Fruit fly (Drosophila melanogaster) whole organism, prepupa: Measurements from ENCODE around the gene CG4822.
A peak's percentile ranks its signal among the peaks of the same experiment; 100 is the strongest.

ENCODE experiments used
- Blimp-1 ChIP-seq: fragments of 200-800 bp; sonication (Bioruptor generic); optimal IDR thresholded peaks from 3 replicates; lab custom pipeline; 2017; ENCODE audit warnings: missing biosample characterization, missing genetic modification characterization, mild to moderate bottlenecking, moderate library complexity, missing genetic modification reagents
- CG10631 ChIP-seq: fragments of 200-800 bp; sonication (Bioruptor generic); optimal IDR thresholded peaks from 2 replicates; lab custom pipeline; 2016; ENCODE audit warnings: missing biosample characterization, missing genetic modification characterization
- CG10669 ChIP-seq: fragments of 200-800 bp; sonication (Bioruptor generic); optimal IDR thresholded peaks from 3 replicates; lab custom pipeline; 2018; ENCODE audit warnings: missing biosample characterization, mild to moderate bottlenecking, missing genetic modification characterization, moderate library complexity
- CG11294 ChIP-seq: fragments of 200-800 bp; sonication (Bioruptor generic); IDR thresholded peaks from 2 replicates; pipeline ENCODE4 v1.3.6; 2022; ENCODE audit warnings: missing biosample characterization, missing genetic modification characterization
- CG1621 ChIP-seq: fragments of 200-800 bp; sonication (Bioruptor generic); optimal IDR thresholded peaks from 3 replicates; lab custom pipeline; 2018; ENCODE audit warnings: missing biosample characterization, mild to moderate bottlenecking, missing genetic modification characterization
- CG16779 ChIP-seq: fragments of 200-800 bp; sonication (Bioruptor generic); optimal IDR thresholded peaks from 3 replicates; lab custom pipeline; 2017; ENCODE audit warnings: missing biosample characterization, mild to moderate bottlenecking, missing genetic modification characterization
- CG3032 ChIP-seq: fragments of 200-800 bp; optimal IDR thresholded peaks from 2 replicates; lab custom pipeline; 2019; ENCODE audit warnings: missing biosample characterization, mild to moderate bottlenecking, missing genetic modification characterization, moderate library complexity
- CG31627 ChIP-seq: fragments of 200-800 bp; sonication (Bioruptor generic); optimal IDR thresholded peaks from 3 replicates; lab custom pipeline; 2016; ENCODE audit warnings: missing biosample characterization, missing genetic modification characterization
- CG32006 ChIP-seq: fragments of 200-800 bp; sonication (Bioruptor generic); optimal IDR thresholded peaks from 3 replicates; lab custom pipeline; 2017; ENCODE audit warnings: missing biosample characterization, mild to moderate bottlenecking, missing genetic modification characterization
- CG34406 ChIP-seq: fragments of 200-800 bp; sonication (Bioruptor generic); optimal IDR thresholded peaks from 3 replicates; lab custom pipeline; 2016; ENCODE audit warnings: missing biosample characterization, missing genetic modification characterization
- CG4318 ChIP-seq: fragments of 200-800 bp; sonication (Bioruptor generic); optimal IDR thresholded peaks from 3 replicates; lab custom pipeline; 2017; ENCODE audit warnings: missing biosample characterization, mild to moderate bottlenecking, missing genetic modification characterization
- CG6163 ChIP-seq: fragments of 200-800 bp; sonication (Bioruptor generic); IDR thresholded peaks from 3 replicates; pipeline ENCODE4 v1.3.6; 2022; ENCODE audit warnings: missing biosample characterization, missing genetic modification characterization
- CG6276 ChIP-seq: fragments of 200-800 bp; sonication (Bioruptor generic); optimal IDR thresholded peaks from 2 replicates; lab custom pipeline; 2017; ENCODE audit warnings: missing biosample characterization, mild to moderate bottlenecking, missing genetic modification characterization
- CG6792 ChIP-seq: fragments of 200-800 bp; sonication (Bioruptor generic); optimal IDR thresholded peaks from 3 replicates; lab custom pipeline; 2016; ENCODE audit warnings: missing biosample characterization, missing genetic modification characterization
- CG6808 ChIP-seq: fragments of 200-800 bp; sonication (Bioruptor generic); optimal IDR thresholded peaks from 3 replicates; lab custom pipeline; 2017; ENCODE audit warnings: missing biosample characterization, missing genetic modification characterization, mild to moderate bottlenecking, moderate library complexity, missing genetic modification reagents
- CG6854 ChIP-seq: fragments of 200-800 bp; sonication (Bioruptor generic); optimal IDR thresholded peaks from 2 replicates; lab custom pipeline; 2017; ENCODE audit warnings: missing biosample characterization, mild to moderate bottlenecking, missing genetic modification characterization
- CG7368 ChIP-seq: fragments of 200-800 bp; sonication (Bioruptor generic); optimal IDR thresholded peaks from 3 replicates; lab custom pipeline; 2016; ENCODE audit warnings: missing biosample characterization, missing genetic modification characterization
- CG8119 ChIP-seq: fragments of 200-800 bp; sonication (Bioruptor generic); IDR thresholded peaks from 3 replicates; pipeline ENCODE4 v1.3.6; 2022; ENCODE audit warnings: missing biosample characterization, missing genetic modification characterization
- CG8319 ChIP-seq: fragments of 200-800 bp; sonication (Bioruptor generic); optimal IDR thresholded peaks from 3 replicates; lab custom pipeline; 2016; ENCODE audit warnings: missing biosample characterization, missing genetic modification characterization
- Eip75B ChIP-seq: fragments of 200-800 bp; sonication (Bioruptor generic); optimal IDR thresholded peaks from 3 replicates; lab custom pipeline; 2016; ENCODE audit warnings: missing biosample characterization, missing genetic modification characterization
- Eip78C ChIP-seq: fragments of 200-800 bp; sonication (Bioruptor generic); peaks from one replicate; lab custom pipeline; 2016; ENCODE audit warnings: missing biosample characterization, missing genetic modification characterization
- Eip93F ChIP-seq: fragments of 200-800 bp; sonication (Bioruptor generic); optimal IDR thresholded peaks from 2 replicates; lab custom pipeline; 2016; ENCODE audit warnings: missing biosample characterization, mild to moderate bottlenecking, missing genetic modification characterization
- Ets21C ChIP-seq: fragments of 200-800 bp; sonication (Bioruptor generic); optimal IDR thresholded peaks from 3 replicates; lab custom pipeline; 2016; ENCODE audit warnings: missing biosample characterization, missing genetic modification characterization
- Ets96B ChIP-seq: fragments of 200-800 bp; optimal IDR thresholded peaks from 2 replicates; lab custom pipeline; 2019; ENCODE audit warnings: missing biosample characterization, mild to moderate bottlenecking, missing genetic modification characterization, moderate library complexity
- Hr38 ChIP-seq: sonication (Bioruptor generic); optimal IDR thresholded peaks from 2 replicates; lab custom pipeline; 2016; ENCODE audit warnings: missing biosample characterization, missing genetic modification characterization
- Hr39 ChIP-seq: fragments of 200-800 bp; sonication (Bioruptor generic); optimal IDR thresholded peaks from 2 replicates; lab custom pipeline; 2016; ENCODE audit warnings: missing biosample characterization, missing genetic modification characterization
- Hr4 ChIP-seq: fragments of 200-800 bp; sonication (Bioruptor generic); optimal IDR thresholded peaks from 3 replicates; lab custom pipeline; 2016; ENCODE audit warnings: missing biosample characterization, missing genetic modification characterization
- Lpt ChIP-seq: fragments of 200-800 bp; sonication (Bioruptor generic); optimal IDR thresholded peaks from 3 replicates; lab custom pipeline; 2016; ENCODE audit warnings: missing biosample characterization, missing genetic modification characterization
- Met ChIP-seq: fragments of 200-800 bp; sonication (Bioruptor generic); optimal IDR thresholded peaks from 3 replicates; lab custom pipeline; 2016; ENCODE audit warnings: missing biosample characterization, missing genetic modification characterization
- OdsH ChIP-seq: fragments of 200-800 bp; sonication (Bioruptor generic); optimal IDR thresholded peaks from 3 replicates; lab custom pipeline; 2016; ENCODE audit warnings: missing biosample characterization, missing genetic modification characterization
- Sox102F ChIP-seq: fragments of 200-800 bp; sonication (Bioruptor generic); optimal IDR thresholded peaks from 2 replicates; lab custom pipeline; 2016; ENCODE audit warnings: missing biosample characterization, mild to moderate bottlenecking, missing genetic modification characterization
- Sox14 ChIP-seq: fragments of 200-800 bp; sonication (Bioruptor generic); optimal IDR thresholded peaks from 3 replicates; lab custom pipeline; 2016; ENCODE audit warnings: missing biosample characterization, missing genetic modification characterization
- Sox15 ChIP-seq: fragments of 200-800 bp; sonication (Bioruptor generic); optimal IDR thresholded peaks from 3 replicates; lab custom pipeline; 2016; ENCODE audit warnings: missing biosample characterization, missing genetic modification characterization
- achi ChIP-seq: fragments of 200-800 bp; sonication (Bioruptor generic); optimal IDR thresholded peaks from 3 replicates; lab custom pipeline; 2016; ENCODE audit warnings: missing biosample characterization, missing genetic modification characterization
- acj6 ChIP-seq: fragments of 200-800 bp; sonication (Bioruptor generic); optimal IDR thresholded peaks from 3 replicates; lab custom pipeline; 2016; ENCODE audit warnings: missing biosample characterization, missing genetic modification characterization
- cyc ChIP-seq: fragments of 200-800 bp; sonication (Bioruptor generic); optimal IDR thresholded peaks from 3 replicates; lab custom pipeline; 2016; ENCODE audit warnings: missing biosample characterization, missing genetic modification characterization
- dac ChIP-seq: fragments of 200-800 bp; sonication (Bioruptor generic); optimal IDR thresholded peaks from 2 replicates; lab custom pipeline; 2017; ENCODE audit warnings: missing biosample characterization, mild to moderate bottlenecking, missing genetic modification characterization
- dsx ChIP-seq: fragments of 200-800 bp; optimal IDR thresholded peaks from 3 replicates; lab custom pipeline; 2019; ENCODE audit warnings: missing biosample characterization, mild to moderate bottlenecking, missing genetic modification characterization, moderate library complexity; ENCODE audit not compliant: poor library complexity, severe bottlenecking
- eg ChIP-seq: fragments of 200-800 bp; sonication (Bioruptor generic); IDR thresholded peaks from 3 replicates; pipeline ENCODE4 v1.3.6; 2022; ENCODE audit warnings: missing biosample characterization, missing genetic modification characterization
- esn ChIP-seq: fragments of 200-800 bp; sonication (Bioruptor generic); optimal IDR thresholded peaks from 2 replicates; lab custom pipeline; 2016; ENCODE audit warnings: missing biosample characterization, mild to moderate bottlenecking, missing genetic modification characterization, moderate library complexity
- fd85E ChIP-seq: fragments of 200-800 bp; sonication (Bioruptor generic); optimal IDR thresholded peaks from 3 replicates; lab custom pipeline; 2016; ENCODE audit warnings: missing biosample characterization, missing genetic modification characterization
- fkh ChIP-seq: fragments of 200-800 bp; sonication (Bioruptor generic); optimal IDR thresholded peaks from 3 replicates; lab custom pipeline; 2017; ENCODE audit warnings: missing biosample characterization, mild to moderate bottlenecking, missing genetic modification characterization, moderate library complexity
- lz ChIP-seq: fragments of 200-800 bp; sonication (Bioruptor generic); optimal IDR thresholded peaks from 3 replicates; lab custom pipeline; 2016; ENCODE audit warnings: missing biosample characterization, missing genetic modification characterization
- pdm3 ChIP-seq: fragments of 200-800 bp; sonication (Bioruptor generic); optimal IDR thresholded peaks from 3 replicates; lab custom pipeline; 2016; ENCODE audit warnings: missing biosample characterization, missing genetic modification characterization
- salr ChIP-seq, 2 experiments: fragments of 200-800 bp; sonication (Bioruptor generic); optimal IDR thresholded peaks; 3 replicates each; lab custom pipeline; 2016 to 2018; ENCODE audit warnings: missing biosample characterization in 2 of 2, missing genetic modification characterization in 2 of 2, mild to moderate bottlenecking in 1 of 2
- spab ChIP-seq: fragments of 200-800 bp; sonication (Bioruptor generic); optimal IDR thresholded peaks from 2 replicates; lab custom pipeline; 2017; ENCODE audit warnings: missing biosample characterization, mild to moderate bottlenecking, missing genetic modification characterization, missing genetic modification reagents
- ss ChIP-seq, 2 experiments: fragments of 200-800 bp; sonication (Bioruptor generic); optimal IDR thresholded peaks; 2 replicates in 1 of 2; 3 replicates in 1 of 2; lab custom pipeline; 2017 to 2018; ENCODE audit warnings: mild to moderate bottlenecking in 2 of 2, missing biosample characterization in 2 of 2, missing genetic modification characterization in 2 of 2, moderate library complexity in 1 of 2
- svp ChIP-seq: fragments of 200-800 bp; sonication (Bioruptor generic); peaks from one replicate; lab custom pipeline; 2016; ENCODE audit warnings: missing biosample characterization, missing genetic modification characterization
- topi ChIP-seq: fragments of 200-800 bp; sonication (Bioruptor generic); optimal IDR thresholded peaks from 3 replicates; lab custom pipeline; 2016; ENCODE audit warnings: missing biosample characterization, missing genetic modification characterization
- vri ChIP-seq: fragments of 200-800 bp; sonication (Bioruptor generic); optimal IDR thresholded peaks from 3 replicates; lab custom pipeline; 2016; ENCODE audit warnings: missing biosample characterization, mild to moderate bottlenecking, missing genetic modification characterization

CG4822 gene

DNA sequence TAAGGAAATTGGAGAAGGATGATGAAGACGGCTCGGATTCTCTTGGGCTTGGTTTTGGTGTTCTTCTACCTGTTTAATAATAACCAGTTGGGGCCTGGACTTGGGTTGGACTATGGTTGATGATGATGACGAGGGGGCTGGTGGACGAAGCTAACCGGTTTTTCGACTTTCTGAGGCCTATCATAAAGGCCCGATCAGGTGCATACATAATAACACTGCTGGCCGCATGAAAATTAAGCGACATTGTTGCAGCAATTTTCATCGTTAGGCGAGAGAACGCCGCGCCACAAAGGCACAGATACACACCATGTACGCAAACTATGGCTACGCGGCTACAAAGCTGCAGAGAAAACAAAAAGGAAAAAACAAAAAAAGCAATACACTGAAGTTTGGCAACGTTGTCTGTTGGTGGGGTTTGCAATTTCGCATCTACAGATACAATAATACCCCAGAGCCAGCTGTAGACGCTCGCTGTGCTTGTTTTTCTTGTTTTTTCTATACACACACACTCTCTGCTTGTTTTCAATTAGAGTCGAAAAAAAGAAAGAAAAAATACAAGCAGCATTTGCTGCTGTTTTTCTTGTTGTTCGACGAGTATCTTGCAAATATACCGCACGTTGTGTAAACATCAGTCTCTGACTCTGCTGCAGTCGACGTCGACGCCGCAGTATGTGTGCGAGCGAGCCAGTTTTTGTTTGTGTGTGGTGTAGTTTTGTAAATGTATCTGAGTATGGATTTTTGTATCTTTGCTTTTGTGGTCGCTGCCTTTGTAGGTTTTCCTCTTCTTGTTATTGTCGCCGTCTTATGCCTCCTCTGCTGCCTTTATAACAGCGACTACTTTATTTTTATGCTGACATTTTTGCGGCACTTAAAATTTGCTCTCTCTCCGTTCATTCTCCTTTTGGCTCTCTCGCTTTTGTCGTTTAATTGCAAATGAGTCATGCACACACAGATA lies 44.8 kb upstream of the CG4822 start:
- TF ChIP-seq fd85E (peak; percentile 88), Lpt (GFP tag; lab: Kevin White, UChicago) (peak; percentile 99), CG8319 (GFP tag; lab: Kevin White, UChicago) (peak; percentile 68), CG6276 (peak; percentile 99), Ets96B (tag; lab: Kevin White, UChicago) (peak; percentile 94), achi (peak; percentile 87), lz (GFP tag; lab: Kevin White, UChicago) (peak; percentile 52), CG16779 (tag; lab: Kevin White, UChicago) (peak; percentile 99), ss (GFP tag; optimal IDR thresholded peaks at IDR 0.05; lab: Kevin White, UChicago) (peak; percentile 98 to 99), CG6792 (GFP tag; lab: Kevin White, UChicago) (peak; percentile 82), Met (GFP tag; lab: Kevin White, UChicago) (peak; percentile 69), eg (no peak), salr (GFP tag; optimal IDR thresholded peaks at IDR 0.05; lab: Kevin White, UChicago) (peak; percentile 83 to 96), CG6808 (peak; percentile 98), CG8119 (GFP tag; lab: Robert Waterston, UW) (no peak), pdm3 (GFP tag; lab: Kevin White, UChicago) (peak; percentile 81), esn (GFP tag; lab: Kevin White, UChicago) (peak; percentile 69), CG34406 (GFP tag; lab: Kevin White, UChicago) (peak; percentile 85), Hr4 (GFP tag; lab: Kevin White, UChicago) (peak; percentile 80), Eip75B (GFP tag; lab: Kevin White, UChicago) (peak; percentile 90), Eip93F (GFP tag; lab: Kevin White, UChicago) (peak; percentile 82), Ets21C (GFP tag; lab: Kevin White, UChicago) (peak; percentile 43), spab (peak; percentile 95), Sox15 (GFP tag; lab: Kevin White, UChicago) (no peak), CG6854 (GFP tag; lab: Kevin White, UChicago) (peak; percentile 92), dsx (peak; percentile 100), CG10669 (GFP tag; lab: Kevin White, UChicago) (peak; percentile 90), CG11294 (GFP tag; lab: Robert Waterston, UW) (no peak), CG10631 (GFP tag; lab: Kevin White, UChicago) (peak; percentile 75), CG7368 (GFP tag; lab: Kevin White, UChicago) (peak; percentile 89), CG6163 (GFP tag; lab: Robert Waterston, UW) (no peak), svp (GFP tag; lab: Kevin White, UChicago) (peak; percentile 80), Eip78C (GFP tag; lab: Kevin White, UChicago) (peak; percentile 95), Hr39 (GFP tag; lab: Kevin White, UChicago) (peak; percentile 3), Blimp-1 (peak; percentile 66), Sox102F (GFP tag; lab: Kevin White, UChicago) (peak; percentile 88), CG31627 (GFP tag; lab: Kevin White, UChicago) (no peak), vri (GFP tag; lab: Kevin White, UChicago) (peak; percentile 97), cyc (GFP tag; lab: Kevin White, UChicago) (no peak), acj6 (peak; percentile 62), CG4318 (GFP tag; lab: Kevin White, UChicago) (peak; percentile 50), topi (GFP tag; lab: Kevin White, UChicago) (peak; percentile 62), Hr38 (GFP tag; lab: Kevin White, UChicago) (peak; percentile 88), CG1621 (peak; percentile 94), fkh (GFP tag; lab: Kevin White, UChicago) (peak; percentile 100), Sox14 (GFP tag; lab: Kevin White, UChicago) (peak; percentile 84), OdsH (GFP tag; lab: Kevin White, UChicago) (peak; percentile 85), dac (GFP tag; lab: Kevin White, UChicago) (peak; percentile 94), CG32006 (GFP tag; lab: Kevin White, UChicago) (peak; percentile 94), CG3032 (tag; lab: Kevin White, UChicago) (peak; percentile 88)
